Fruit fly (Drosophila melanogaster): ENCODE results near the gene Lint-1.

The Lint-1 gene

dm6 chrX:11147553-11148067 is 1.5 kb upstream of the Lint-1 start (continued):
- TF ChIP-seq dm (GFP tag; optimal IDR thresholded peaks at IDR 0.05) (peak; percentile 68), tap (tag; optimal IDR thresholded peaks at IDR 0.05) (no peak), Dip2 (GFP tag; IDR thresholded peaks at IDR 0.05) (no peak), Xbp1 (GFP tag; optimal IDR thresholded peaks at IDR 0.05) (no peak), inv (GFP tag; IDR thresholded peaks at IDR 0.05; ENCODE audit: partially characterized antibody) (no peak), HmgD (GFP tag; optimal IDR thresholded peaks at IDR 0.05) (no peak), CG6254 (GFP tag; optimal IDR thresholded peaks at IDR 0.05) (no peak), CG43689 (GFP tag; IDR thresholded peaks at IDR 0.05) (no peak), CG15696 (tag; optimal IDR thresholded peaks at IDR 0.05) (no peak), CG6272 (GFP tag; IDR thresholded peaks at IDR 0.05) (no peak), Rfx (GFP tag; IDR thresholded peaks at IDR 0.05) (0 out of 2 replicates have a peak, but pooled peaks have one; percentile 22), psq (GFP tag; optimal IDR thresholded peaks at IDR 0.05) (no peak), E2f1 (GFP tag; IDR thresholded peaks at IDR 0.05) (0 out of 2 replicates have a peak, but pooled peaks have one; percentile 15), Usf (GFP tag; optimal IDR thresholded peaks at IDR 0.05) (no peak), otp (GFP tag; IDR thresholded peaks at IDR 0.05) (no peak), NC2β (GFP tag; optimal IDR thresholded peaks at IDR 0.05) (no peak), bigmax (GFP tag; optimal IDR thresholded peaks at IDR 0.05) (peak; percentile 92), Dp (GFP tag; optimal IDR thresholded peaks at IDR 0.05) (peak; percentile 7), CG4707 (GFP tag; optimal IDR thresholded peaks at IDR 0.05) (no peak), CG15011 (GFP tag; optimal IDR thresholded peaks at IDR 0.05) (no peak), CG10209 (GFP tag; optimal IDR thresholded peaks at IDR 0.05) (no peak), CG7928 (GFP tag; optimal IDR thresholded peaks at IDR 0.05) (no peak), rib (GFP tag; IDR thresholded peaks at IDR 0.05) (no peak), CG12155 (GFP tag; optimal IDR thresholded peaks at IDR 0.05) (no peak), eyg (GFP tag; optimal IDR thresholded peaks at IDR 0.05) (no peak), HLH3B (GFP tag; IDR thresholded peaks at IDR 0.05) (no peak), CG9727 (GFP tag; optimal IDR thresholded peaks at IDR 0.05) (no peak), CG3838 (GFP tag; optimal IDR thresholded peaks at IDR 0.05) (no peak), scrt (GFP tag; optimal IDR thresholded peaks at IDR 0.05) (peak; percentile 12), ftz-f1 (GFP tag; optimal IDR thresholded peaks at IDR 0.05) (peak; percentile 7), CG6854 (GFP tag; optimal IDR thresholded peaks at IDR 0.05) (no peak), CG9932 (GFP tag; IDR thresholded peaks at IDR 0.05) (no peak), CG10959 (GFP tag; IDR thresholded peaks at IDR 0.05) (no peak), ci (GFP tag; IDR thresholded peaks at IDR 0.05) (no peak), Tbp (GFP tag; optimal IDR thresholded peaks at IDR 0.05) (no peak), tup (GFP tag; optimal IDR thresholded peaks at IDR 0.05) (no peak), row (GFP tag; IDR thresholded peaks at IDR 0.05) (peak; percentile 18; the same call in 1 of the 3 replicates), Hey (tag; optimal IDR thresholded peaks at IDR 0.05) (no peak), MTF-1 (GFP tag; optimal IDR thresholded peaks at IDR 0.05; ENCODE audit: borderline replicate concordance) (no peak), Poxn (GFP tag; IDR thresholded peaks at IDR 0.05) (no peak), CG6765 (GFP tag; optimal IDR thresholded peaks at IDR 0.05) (no peak), hbn (GFP tag; IDR thresholded peaks at IDR 0.05; ENCODE audit: partially characterized antibody) (no peak), Blimp-1 (GFP tag; optimal IDR thresholded peaks at IDR 0.05) (no peak), ems (GFP tag; optimal IDR thresholded peaks at IDR 0.05) (no peak), HmgZ (tag; optimal IDR thresholded peaks at IDR 0.05) (no peak), pum (GFP tag; optimal IDR thresholded peaks at IDR 0.05) (no peak), MBD-R2 (GFP tag; IDR thresholded peaks at IDR 0.05) (no peak), ind (GFP tag; optimal IDR thresholded peaks at IDR 0.05) (no peak), sqz (GFP tag; optimal IDR thresholded peaks at IDR 0.05) (peak; percentile 68), CG8765 (GFP tag; IDR thresholded peaks at IDR 0.05) (no peak), CG14014 (GFP tag; IDR thresholded peaks at IDR 0.05) (no peak), ham (GFP tag; IDR thresholded peaks at IDR 0.05) (no peak)

All from whole organism, embryonic.